Worm (Caenorhabditis elegans) whole organism, L3 larva: ENCODE results near the gene C13A2.6.

Experiments used
- R02D3.7 ChIP-seq: fragments of 150-350 bp; optimal IDR thresholded peaks from 2 replicates; lab custom pipeline; 2014; ENCODE audit warnings: missing biosample characterization, missing genetic modification characterization
- aly-2 ChIP-seq: fragments of 150-350 bp; optimal IDR thresholded peaks from 2 replicates; lab custom pipeline; 2014; ENCODE audit warnings: missing biosample characterization, missing genetic modification characterization
- ceh-16 ChIP-seq: sonication (generic microtip); optimal IDR thresholded peaks from 2 replicates; lab custom pipeline; 2017; ENCODE audit warnings: missing biosample characterization, missing genetic modification characterization
- ceh-28 ChIP-seq: fragments of 150-350 bp; optimal IDR thresholded peaks from 2 replicates; lab custom pipeline; 2014; ENCODE audit warnings: missing biosample characterization, missing genetic modification reagents, missing genetic modification characterization
- ceh-82 ChIP-seq: fragments of 150-350 bp; optimal IDR thresholded peaks from 2 replicates; lab custom pipeline; 2014; ENCODE audit warnings: missing biosample characterization, missing genetic modification characterization
- ceh-9 ChIP-seq: sonication (generic microtip); optimal IDR thresholded peaks from 2 replicates; lab custom pipeline; 2018; ENCODE audit warnings: missing biosample characterization, missing genetic modification characterization
- daf-12 ChIP-seq: fragments of 150-350 bp; optimal IDR thresholded peaks from 2 replicates; lab custom pipeline; 2014; ENCODE audit warnings: missing biosample characterization, missing genetic modification reagents, missing genetic modification characterization
- egl-27 ChIP-seq: sonication (generic microtip); optimal IDR thresholded peaks from 4 replicates; lab custom pipeline; 2017; ENCODE audit warnings: missing biosample characterization, missing genetic modification reagents, missing genetic modification characterization
- egl-5 ChIP-seq: fragments of 150-350 bp; optimal IDR thresholded peaks from 2 replicates; lab custom pipeline; 2017; ENCODE audit warnings: missing biosample characterization, missing genetic modification reagents, missing genetic modification characterization, inconsistent platforms
- elt-1 ChIP-seq: fragments of 150-350 bp; optimal IDR thresholded peaks from 2 replicates; lab custom pipeline; 2014; ENCODE audit warnings: missing biosample characterization, missing genetic modification characterization
- elt-2 ChIP-seq: sonication (generic microtip); optimal IDR thresholded peaks from 2 replicates; lab custom pipeline; 2016; ENCODE audit warnings: missing genetic modification reagents, mild to moderate bottlenecking, missing genetic modification characterization, missing compliant biosample characterization
- elt-3 ChIP-seq, 3 experiments: fragments of 150-350 bp in 1 of 3; sonication (generic microtip) in 2 of 3; optimal IDR thresholded peaks; 2 replicates in 2 of 3; 4 replicates in 1 of 3; lab custom pipeline; 2014 to 2017; ENCODE audit warnings: missing biosample characterization in 3 of 3, missing genetic modification characterization in 3 of 3
- eor-1 ChIP-seq, 2 experiments: fragments of 150-350 bp; optimal IDR thresholded peaks; 2 replicates each; lab custom pipeline; 2014 to 2018; ENCODE audit warnings: missing biosample characterization in 2 of 2, missing genetic modification characterization in 2 of 2
- fkh-10 ChIP-seq: sonication (generic microtip); optimal IDR thresholded peaks from 2 replicates; lab custom pipeline; 2017; ENCODE audit warnings: missing biosample characterization, missing genetic modification reagents, missing genetic modification characterization
- fos-1 ChIP-seq: fragments of 150-350 bp; optimal IDR thresholded peaks from 2 replicates; lab custom pipeline; 2014; ENCODE audit warnings: missing biosample characterization, missing genetic modification characterization
- hmg-11 ChIP-seq: sonication (generic microtip); optimal IDR thresholded peaks from 2 replicates; lab custom pipeline; 2016; ENCODE audit warnings: missing genetic modification characterization, missing compliant biosample characterization
- jun-1 ChIP-seq: fragments of 150-350 bp; optimal IDR thresholded peaks from 2 replicates; lab custom pipeline; 2014; ENCODE audit warnings: missing biosample characterization, missing genetic modification reagents, missing genetic modification characterization
- lin-15B ChIP-seq: fragments of 150-350 bp; optimal IDR thresholded peaks from 2 replicates; lab custom pipeline; 2014; ENCODE audit warnings: missing biosample characterization, missing genetic modification characterization
- lin-39 ChIP-seq: fragments of 150-350 bp; optimal IDR thresholded peaks from 2 replicates; lab custom pipeline; 2018; ENCODE audit warnings: missing biosample characterization, missing genetic modification reagents, missing genetic modification characterization
- mdl-1 ChIP-seq: fragments of 150-350 bp; optimal IDR thresholded peaks from 2 replicates; lab custom pipeline; 2014; ENCODE audit warnings: missing biosample characterization, missing genetic modification characterization
- mml-1 ChIP-seq: fragments of 150-350 bp; sonication (generic microtip); optimal IDR thresholded peaks from 3 replicates; lab custom pipeline; 2014; ENCODE audit warnings: missing biosample characterization, missing genetic modification characterization
- nfya-1 ChIP-seq: sonication (generic microtip); optimal IDR thresholded peaks from 2 replicates; lab custom pipeline; 2017; ENCODE audit warnings: missing genetic modification characterization, mild to moderate bottlenecking, missing compliant biosample characterization, antibody characterized with exemption, moderate library complexity; ENCODE audit not compliant: insufficient read depth
- nhr-11 ChIP-seq: fragments of 150-350 bp; optimal IDR thresholded peaks from 2 replicates; lab custom pipeline; 2014; ENCODE audit warnings: missing biosample characterization, missing genetic modification characterization
- nhr-23 ChIP-seq: fragments of 150-350 bp; optimal IDR thresholded peaks from 2 replicates; lab custom pipeline; 2014; ENCODE audit warnings: missing biosample characterization, missing genetic modification reagents, missing genetic modification characterization
- nhr-237 ChIP-seq: fragments of 150-350 bp; optimal IDR thresholded peaks from 2 replicates; lab custom pipeline; 2014; ENCODE audit warnings: missing biosample characterization, missing genetic modification characterization
- nhr-25 ChIP-seq: sonication (generic microtip); optimal IDR thresholded peaks from 2 replicates; lab custom pipeline; 2017; ENCODE audit warnings: missing biosample characterization, missing genetic modification characterization
- nhr-28 ChIP-seq: fragments of 150-350 bp; optimal IDR thresholded peaks from 2 replicates; lab custom pipeline; 2014; ENCODE audit warnings: missing biosample characterization, missing genetic modification characterization
- nhr-43 ChIP-seq: sonication (generic microtip); optimal IDR thresholded peaks from 2 replicates; lab custom pipeline; 2016; ENCODE audit warnings: mild to moderate bottlenecking, missing genetic modification characterization, missing compliant biosample characterization; ENCODE audit not compliant: poor library complexity, severe bottlenecking
- nhr-67 ChIP-seq: fragments of 150-350 bp; optimal IDR thresholded peaks from 2 replicates; lab custom pipeline; 2014; ENCODE audit warnings: missing biosample characterization, missing genetic modification characterization
- nhr-76 ChIP-seq: fragments of 150-350 bp; sonication (generic microtip); optimal IDR thresholded peaks from 5 replicates; lab custom pipeline; 2014; ENCODE audit warnings: missing biosample characterization, missing genetic modification characterization
- nhr-77 ChIP-seq: fragments of 150-350 bp; optimal IDR thresholded peaks from 2 replicates; lab custom pipeline; 2014; ENCODE audit warnings: missing biosample characterization, missing genetic modification characterization
- pha-4 ChIP-seq: fragments of 150-350 bp; optimal IDR thresholded peaks from 2 replicates; lab custom pipeline; 2014; ENCODE audit warnings: missing biosample characterization, missing genetic modification reagents, missing genetic modification characterization
- pqm-1 ChIP-seq: fragments of 150-350 bp; optimal IDR thresholded peaks from 2 replicates; lab custom pipeline; 2017; ENCODE audit warnings: missing biosample characterization, missing genetic modification characterization, inconsistent platforms
- sea-2 ChIP-seq: fragments of 150-350 bp; sonication (generic microtip); optimal IDR thresholded peaks from 4 replicates; lab custom pipeline; 2014; ENCODE audit warnings: missing biosample characterization, missing genetic modification reagents, missing genetic modification characterization
- tbx-2 ChIP-seq: sonication (generic microtip); optimal IDR thresholded peaks from 2 replicates; lab custom pipeline; 2016; ENCODE audit warnings: mild to moderate bottlenecking, missing genetic modification characterization, missing compliant biosample characterization
- unc-39 ChIP-seq: sonication (generic microtip); optimal IDR thresholded peaks from 4 replicates; lab custom pipeline; 2017; ENCODE audit warnings: missing biosample characterization, missing genetic modification characterization
- ztf-11 ChIP-seq: fragments of 150-350 bp; optimal IDR thresholded peaks from 2 replicates; lab custom pipeline; 2014; ENCODE audit warnings: missing biosample characterization, missing genetic modification characterization

The C13A2.6 gene

DNA sequence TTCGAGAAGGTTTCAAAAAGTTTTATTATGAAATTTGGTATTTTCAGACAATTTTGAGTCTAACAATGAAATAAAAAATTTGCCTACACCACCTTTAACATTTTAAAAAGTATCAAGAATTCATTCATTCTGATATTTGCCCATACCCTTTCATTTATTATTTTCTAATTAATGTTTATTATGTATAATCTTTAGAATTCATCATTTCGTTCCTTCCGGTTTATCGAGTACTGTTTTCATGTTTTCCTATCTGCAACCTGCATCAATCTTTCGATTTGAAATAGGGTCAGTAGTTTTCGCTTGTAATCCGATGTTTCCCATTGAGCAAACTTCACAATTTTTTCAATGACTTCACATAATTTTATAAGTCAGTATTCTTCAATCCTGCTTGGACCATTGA, at the start of gene C13A2.6:
Gene C13A2.6 (plus strand): TSS at position 301 of the 400 bp plus-strand sequence.
- TF ChIP-seq nhr-67 (tag; lab: Kevin White, UChicago) (no peak), lin-39 (tag; lab: Kevin White, UChicago) (no peak), mdl-1 (tag; lab: Kevin White, UChicago) (no peak), tbx-2 (no peak), fos-1 (tag; lab: Kevin White, UChicago) (no peak), egl-27 (tag; lab: Kevin White, UChicago) (no peak), elt-2 (tag; lab: Kevin White, UChicago) (no peak), hmg-11 (tag; lab: Kevin White, UChicago) (no peak), jun-1 (no peak), pha-4 (tag; lab: Kevin White, UChicago) (no peak), nhr-76 (tag; lab: Kevin White, UChicago) (no peak), elt-1 (no peak), sea-2 (GFP tag; lab: Kevin White, UChicago) (no peak), nhr-25 (no peak), eor-1 (tag; optimal IDR thresholded peaks at IDR 0.05; lab: Kevin White, UChicago) (no peak), nhr-28 (tag; lab: Kevin White, UChicago) (no peak), ceh-82 (tag; lab: Kevin White, UChicago) (no peak)

DNA sequence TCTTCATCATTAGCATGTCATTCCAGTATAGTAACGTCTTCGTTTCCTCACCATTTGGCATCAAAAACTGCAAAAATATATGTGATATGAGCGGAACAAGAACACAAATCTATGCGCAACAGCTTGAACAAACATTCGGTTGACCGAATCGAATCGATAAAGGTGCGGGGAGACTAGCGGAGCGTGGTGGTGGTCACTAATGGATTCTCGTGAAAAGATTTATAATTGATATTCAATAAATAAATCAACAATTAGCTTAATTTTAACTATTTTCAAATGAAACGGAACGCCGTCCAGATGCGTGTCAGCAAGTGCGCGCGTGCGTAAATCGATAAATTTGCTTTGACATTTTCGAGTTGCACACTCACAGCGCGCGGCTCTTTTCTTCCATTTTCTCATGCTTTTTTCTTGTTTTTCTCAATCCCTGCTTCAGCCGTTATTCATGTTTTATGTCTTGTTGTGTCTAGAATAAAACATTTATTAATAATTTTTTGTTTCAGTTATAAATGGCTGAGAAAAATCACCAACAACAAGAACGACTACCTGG, 48.5 kb upstream of the C13A2.6 start, which contains the start of the genes C13F10.8, C13F10.6 and kxd-1:
Gene C13F10.8 (minus strand): TSS at position 51 of the 547 bp plus-strand sequence.
Gene C13F10.6 (minus strand): TSS at position 67 of the 547 bp plus-strand sequence.
Gene kxd-1 (plus strand): TSS at position 497 of the 547 bp plus-strand sequence.
- peak; percentile 3 for TF ChIP-seq nhr-23
- TF ChIP-seq ceh-28 (tag; lab: Kevin White, UChicago): peak; percentile 9
- no peak for TF ChIP-seq mdl-1 (tag; lab: Kevin White, UChicago)
- TF ChIP-seq mml-1 (tag; lab: Kevin White, UChicago): no peak
- peak; percentile 28 for TF ChIP-seq hmg-11 (tag; lab: Kevin White, UChicago)
- TF ChIP-seq nfya-1 (tag; lab: Kevin White, UChicago): peak; percentile 6
- no peak for TF ChIP-seq R02D3.7 (tag; lab: Kevin White, UChicago)

DNA sequence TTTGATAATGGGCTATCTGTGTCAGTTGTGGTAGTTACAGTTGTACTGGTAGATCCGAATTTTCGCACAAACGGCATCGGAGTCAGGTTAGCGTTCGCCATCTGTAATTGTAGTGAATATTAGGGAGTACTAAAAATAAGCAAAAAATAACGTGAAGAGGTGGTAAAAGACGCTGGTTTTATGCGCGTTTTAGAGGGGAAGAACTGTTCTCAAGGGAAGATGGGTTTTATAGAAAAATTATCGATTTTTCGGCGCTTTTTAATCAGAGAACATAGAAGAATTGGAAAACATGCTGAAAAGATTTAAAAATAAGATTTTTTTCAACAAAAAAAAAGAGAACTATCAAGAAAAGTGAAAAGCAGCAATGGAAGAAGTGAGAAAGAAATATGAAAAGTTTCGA, 46.3 kb upstream of the C13A2.6 start, which contains the start of gene C13F10.7:
Gene C13F10.7 (minus strand): TSS at position 101 of the 400 bp plus-strand sequence.
- TF ChIP-seq nhr-67 (tag; lab: Kevin White, UChicago) (no peak), ceh-9 (no peak), eor-1 (tag; optimal IDR thresholded peaks at IDR 0.05; lab: Kevin White, UChicago) (no peak), elt-1 (no peak), fos-1 (tag; lab: Kevin White, UChicago) (no peak), ztf-11 (tag; lab: Kevin White, UChicago) (no peak), nhr-43 (no peak)

- TF ChIP-seq egl-5 (tag; lab: Kevin White, UChicago): peak; percentile 54
- TF ChIP-seq ceh-82 (tag; lab: Kevin White, UChicago): no peak
- no peak for TF ChIP-seq sea-2 (GFP tag; lab: Kevin White, UChicago)
- TF ChIP-seq hmg-11 (tag; lab: Kevin White, UChicago): peak; percentile 57
- peak; percentile 63 for TF ChIP-seq lin-39 (tag; lab: Kevin White, UChicago)
- no peak for TF ChIP-seq nhr-67 (tag; lab: Kevin White, UChicago)
- peak; percentile 29 for TF ChIP-seq nfya-1 (tag; lab: Kevin White, UChicago)
These were observed 45.6 kb upstream of the C13A2.6 start, which contains the start of gene C13F10.1 for ce11 chrV:7223941-7224340. TSS of gene C13F10.1 (plus strand) at chrV:7224078.

- no peak for TF ChIP-seq eor-1 (tag; optimal IDR thresholded peaks at IDR 0.05; lab: Kevin White, UChicago)
- TF ChIP-seq, all 47 proteins: peak for 0
These were observed 45.1 kb upstream of the C13A2.6 start for ce11 chrV:7224353-7224752.

- TF ChIP-seq lin-15B (tag; lab: Kevin White, UChicago): peak; percentile 3
- TF ChIP-seq nhr-77 (tag; lab: Kevin White, UChicago): no peak
- TF ChIP-seq ztf-11 (tag; lab: Kevin White, UChicago): no peak
- no peak for TF ChIP-seq ceh-16 (tag; lab: Kevin White, UChicago)
- no peak for TF ChIP-seq nhr-67 (tag; lab: Kevin White, UChicago)
- no peak for TF ChIP-seq daf-12
- TF ChIP-seq eor-1 (tag; optimal IDR thresholded peaks at IDR 0.05; lab: Kevin White, UChicago): no peak
- TF ChIP-seq pqm-1 (tag; lab: Kevin White, UChicago): no peak
- no peak for TF ChIP-seq sea-2 (GFP tag; lab: Kevin White, UChicago)
- no peak for TF ChIP-seq fkh-10
- TF ChIP-seq egl-5 (tag; lab: Kevin White, UChicago): no peak
- no peak for TF ChIP-seq R02D3.7 (tag; lab: Kevin White, UChicago)
- peak; percentile 30 for TF ChIP-seq elt-1
- no peak for TF ChIP-seq aly-2 (tag; lab: Kevin White, UChicago)
- no peak for TF ChIP-seq mml-1 (tag; lab: Kevin White, UChicago)
- no peak for TF ChIP-seq mdl-1 (tag; lab: Kevin White, UChicago)
- TF ChIP-seq jun-1: no peak
- peak; percentile 65 for TF ChIP-seq nhr-23
- no peak for TF ChIP-seq nhr-43
- TF ChIP-seq elt-3 (tag; optimal IDR thresholded peaks at IDR 0.05; lab: Kevin White, UChicago): peak in 1 of 3 experiments; percentile 18
- TF ChIP-seq nhr-11: no peak
- TF ChIP-seq elt-2 (tag; lab: Kevin White, UChicago): no peak
- no peak for TF ChIP-seq unc-39 (tag; lab: Kevin White, UChicago)
- no peak for TF ChIP-seq tbx-2
- no peak for TF ChIP-seq ceh-9
- TF ChIP-seq nhr-237 (tag; lab: Kevin White, UChicago): no peak
- no peak for TF ChIP-seq egl-27 (tag; lab: Kevin White, UChicago)
These were observed 44.6 kb upstream of the C13A2.6 start, which contains the start of gene fkb-3 for ce11 chrV:7224947-7225346. TSS of gene fkb-3 (plus strand) at chrV:7225223.
